Worm (Caenorhabditis elegans) whole organism, late embryonic: ENCODE measurements around the gene unc-47.

Experiments used
- C38D4.7 ChIP-seq: fragments of 200-800 bp; sonication (Bioruptor generic); optimal IDR thresholded peaks from 2 replicates; lab custom pipeline; 2018; ENCODE audit warnings: mild to moderate bottlenecking, missing genetic modification characterization, moderate library complexity, missing compliant biosample characterization
- F13H6.1 ChIP-seq: sonication (generic microtip); optimal IDR thresholded peaks from 2 replicates; lab custom pipeline; 2016; ENCODE audit warnings: missing genetic modification characterization, missing compliant biosample characterization
- K09A11.1 ChIP-seq: sonication (generic microtip); optimal IDR thresholded peaks from 2 replicates; lab custom pipeline; 2017; ENCODE audit warnings: antibody characterized with exemption, mild to moderate bottlenecking, missing genetic modification characterization, missing compliant biosample characterization; ENCODE audit not compliant: insufficient read depth
- T23F11.4 ChIP-seq: fragments of 200-800 bp; sonication (Bioruptor generic); optimal IDR thresholded peaks from 2 replicates; lab custom pipeline; 2018; ENCODE audit warnings: mild to moderate bottlenecking, missing genetic modification characterization, missing compliant biosample characterization
- Y22D7AL.16 ChIP-seq: sonication (generic microtip); optimal IDR thresholded peaks from 2 replicates; lab custom pipeline; 2016; ENCODE audit warnings: missing genetic modification characterization, missing compliant biosample characterization
- ama-1 ChIP-seq: fragments of 150-350 bp; optimal IDR thresholded peaks from 2 replicates; lab custom pipeline; 2014
- ceh-18 ChIP-seq: sonication (generic microtip); optimal IDR thresholded peaks from 2 replicates; lab custom pipeline; 2016; ENCODE audit warnings: missing genetic modification characterization, missing compliant biosample characterization
- ceh-30 ChIP-seq: fragments of 150-350 bp; optimal IDR thresholded peaks from 2 replicates; lab custom pipeline; 2014; ENCODE audit warnings: missing biosample characterization, missing genetic modification characterization
- ceh-31 ChIP-seq: sonication (generic microtip); optimal IDR thresholded peaks from 2 replicates; lab custom pipeline; 2016; ENCODE audit warnings: missing genetic modification characterization, missing compliant biosample characterization
- ceh-34 ChIP-seq: sonication (generic microtip); optimal IDR thresholded peaks from 2 replicates; lab custom pipeline; 2016; ENCODE audit warnings: mild to moderate bottlenecking, missing genetic modification characterization, missing compliant biosample characterization
- ceh-6 ChIP-seq: fragments of 200-800 bp; sonication (Bioruptor generic); optimal IDR thresholded peaks from 2 replicates; lab custom pipeline; 2018; ENCODE audit warnings: mild to moderate bottlenecking, missing genetic modification characterization, missing compliant biosample characterization
- che-1 ChIP-seq: sonication (generic microtip); optimal IDR thresholded peaks from 2 replicates; lab custom pipeline; 2016; ENCODE audit warnings: mild to moderate bottlenecking, missing genetic modification characterization, missing compliant biosample characterization
- dmd-4 ChIP-seq: sonication (generic microtip); optimal IDR thresholded peaks from 2 replicates; lab custom pipeline; 2016; ENCODE audit warnings: borderline replicate concordance, missing genetic modification characterization, missing compliant biosample characterization
- elt-2 ChIP-seq: sonication (generic microtip); optimal IDR thresholded peaks from 2 replicates; lab custom pipeline; 2016; ENCODE audit warnings: missing genetic modification reagents, missing genetic modification characterization, missing compliant biosample characterization
- elt-4 ChIP-seq: sonication (generic microtip); optimal IDR thresholded peaks from 2 replicates; lab custom pipeline; 2016; ENCODE audit warnings: missing genetic modification characterization, missing compliant biosample characterization
- ets-4 ChIP-seq: sonication (generic microtip); optimal IDR thresholded peaks from 2 replicates; lab custom pipeline; 2016; ENCODE audit warnings: missing genetic modification characterization, missing compliant biosample characterization
- eyg-1 ChIP-seq: sonication (generic microtip); optimal IDR thresholded peaks from 2 replicates; lab custom pipeline; 2016; ENCODE audit warnings: missing genotype, missing genetic modification characterization, missing compliant biosample characterization
- fkh-10 ChIP-seq: fragments of 150-350 bp; optimal IDR thresholded peaks from 2 replicates; lab custom pipeline; 2014; ENCODE audit warnings: missing biosample characterization, missing genetic modification reagents, missing genetic modification characterization
- fkh-6 ChIP-seq: sonication (generic microtip); optimal IDR thresholded peaks from 2 replicates; lab custom pipeline; 2016; ENCODE audit warnings: missing genetic modification characterization, missing compliant biosample characterization
- hlh-6 ChIP-seq: sonication (generic microtip); optimal IDR thresholded peaks from 2 replicates; lab custom pipeline; 2016; ENCODE audit warnings: missing genotype, missing genetic modification characterization, missing compliant biosample characterization
- lim-6 ChIP-seq: sonication (generic microtip); optimal IDR thresholded peaks from 2 replicates; lab custom pipeline; 2016; ENCODE audit warnings: missing genetic modification characterization, missing compliant biosample characterization
- madf-2 ChIP-seq: sonication (generic microtip); optimal IDR thresholded peaks from 2 replicates; lab custom pipeline; 2017; ENCODE audit warnings: missing genetic modification characterization, missing compliant biosample characterization
- nfya-1 ChIP-seq: sonication (generic microtip); optimal IDR thresholded peaks from 2 replicates; lab custom pipeline; 2017; ENCODE audit warnings: missing genetic modification characterization, mild to moderate bottlenecking, missing compliant biosample characterization, antibody characterized with exemption, moderate library complexity
- nhr-11 ChIP-seq: fragments of 150-350 bp; optimal IDR thresholded peaks from 2 replicates; lab custom pipeline; 2014; ENCODE audit warnings: missing biosample characterization, missing genetic modification characterization
- npax-4 ChIP-seq: sonication (generic microtip); optimal IDR thresholded peaks from 2 replicates; lab custom pipeline; 2016; ENCODE audit warnings: missing genetic modification characterization, missing compliant biosample characterization
- odd-2 ChIP-seq: sonication (generic microtip); optimal IDR thresholded peaks from 2 replicates; lab custom pipeline; 2017; ENCODE audit warnings: antibody characterized with exemption, mild to moderate bottlenecking, missing genetic modification characterization, missing compliant biosample characterization
- pha-2 ChIP-seq: sonication (generic microtip); optimal IDR thresholded peaks from 2 replicates; lab custom pipeline; 2017; ENCODE audit warnings: mild to moderate bottlenecking, missing genetic modification characterization, missing compliant biosample characterization
- pqm-1 ChIP-seq: sonication (generic microtip); optimal IDR thresholded peaks from 2 replicates; lab custom pipeline; 2016; ENCODE audit warnings: missing genetic modification characterization, missing compliant biosample characterization
- pros-1 ChIP-seq: fragments of 150-350 bp; optimal IDR thresholded peaks from 2 replicates; lab custom pipeline; 2014; ENCODE audit warnings: missing biosample characterization, missing genetic modification reagents, missing genetic modification characterization
- sox-2 ChIP-seq: fragments of 200-800 bp; sonication (Bioruptor generic); IDR thresholded peaks from 2 replicates; pipeline ENCODE4 v1.3.6; 2022; ENCODE audit warnings: missing genetic modification reagents, missing genetic modification characterization, missing compliant biosample characterization
- sox-4 ChIP-seq: sonication (generic microtip); optimal IDR thresholded peaks from 2 replicates; lab custom pipeline; 2017; ENCODE audit warnings: mild to moderate bottlenecking, missing genetic modification characterization, inconsistent platforms, missing compliant biosample characterization
- tbx-7 ChIP-seq: sonication (generic microtip); optimal IDR thresholded peaks from 2 replicates; lab custom pipeline; 2016; ENCODE audit warnings: missing genotype, missing genetic modification characterization, missing compliant biosample characterization
- unc-3 ChIP-seq, 2 experiments: fragments of 200-800 bp in 1 of 2; sonication (Bioruptor generic) in 1 of 2; sonication (generic microtip) in 1 of 2; conservative IDR thresholded peaks in 1 of 2; optimal IDR thresholded peaks in 1 of 2; 2 replicates each; pipeline versions ENCODE4 v1.3.6 to Lab custom; 2016 to 2022; ENCODE audit warnings: missing compliant biosample characterization in 2 of 2, missing genetic modification characterization in 2 of 2, missing genetic modification reagents in 1 of 2
- unc-42 ChIP-seq: sonication (generic microtip); optimal IDR thresholded peaks from 2 replicates; lab custom pipeline; 2016; ENCODE audit warnings: missing genotype, missing genetic modification characterization, missing compliant biosample characterization
- ztf-16 ChIP-seq: sonication (generic microtip); optimal IDR thresholded peaks from 2 replicates; lab custom pipeline; 2017; ENCODE audit warnings: missing genetic modification characterization, missing compliant biosample characterization

unc-47 gene

DNA sequence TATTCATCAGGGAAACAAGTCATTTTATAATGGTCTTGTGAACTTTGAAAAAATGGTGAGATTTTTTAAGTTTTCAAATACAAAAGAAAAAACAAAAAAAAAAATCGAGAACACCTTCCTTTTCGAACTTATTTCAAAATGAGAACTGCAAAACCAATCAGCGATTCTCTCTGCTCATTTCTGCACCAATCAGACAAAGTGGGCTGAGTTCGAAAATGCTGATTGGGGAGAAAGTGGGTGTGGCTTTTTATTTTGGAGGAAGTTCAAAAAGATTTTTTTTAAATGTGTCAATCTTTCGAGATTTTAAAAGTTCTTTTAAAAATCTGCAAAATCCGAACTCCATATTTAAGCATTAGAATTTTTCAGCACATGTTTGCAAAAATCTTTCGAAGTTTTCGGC lies 8.5 kb upstream of the unc-47 start:
- TF ChIP-seq ets-4 (tag; lab: Kevin White, UChicago) (no peak), che-1 (no peak), sox-4 (tag; lab: Kevin White, UChicago) (no peak), odd-2 (tag; lab: Kevin White, UChicago) (no peak), elt-2 (no peak), nfya-1 (peak; percentile 48)

DNA sequence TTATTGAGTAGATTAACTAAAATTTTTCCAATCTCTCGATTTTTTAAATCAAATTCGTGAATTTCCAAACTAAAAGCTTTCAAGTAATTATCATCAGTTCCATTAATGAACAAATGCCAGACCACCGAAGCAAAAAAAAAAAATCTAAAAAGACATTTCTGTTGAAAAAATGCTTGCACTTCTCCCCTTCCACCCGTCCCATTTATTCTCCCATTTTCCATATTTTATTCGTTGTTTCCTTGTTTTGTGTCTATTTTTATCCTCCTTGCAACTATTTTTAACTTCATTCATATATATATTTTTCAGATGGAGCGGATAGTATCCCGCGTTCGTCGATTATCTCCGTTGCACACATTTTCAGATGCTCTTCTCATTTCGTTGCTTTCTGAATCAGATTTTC lies 2.9 kb upstream of the unc-47 start, which contains the start of gene epac-1:
Gene epac-1, plus strand, starts transcription at position 301 of the 400 bp plus-strand sequence.
- no peak for TF ChIP-seq madf-2 (tag; lab: Kevin White, UChicago)
- TF ChIP-seq ceh-34 (tag; lab: Kevin White, UChicago): no peak
- TF ChIP-seq pros-1: no peak
- no peak for TF ChIP-seq npax-4 (tag; lab: Kevin White, UChicago)
- TF ChIP-seq K09A11.1 (tag; lab: Kevin White, UChicago): no peak
- TF ChIP-seq eyg-1: no peak
- TF ChIP-seq ama-1 (lab: Kevin White, UChicago): no peak
- no peak for TF ChIP-seq ets-4 (tag; lab: Kevin White, UChicago)
- no peak for TF ChIP-seq nfya-1
- TF ChIP-seq sox-2 (GFP tag; lab: Robert Waterston, UW): no peak
- TF ChIP-seq elt-4 (tag; lab: Kevin White, UChicago): no peak
- no peak for TF ChIP-seq nhr-11
- no peak for TF ChIP-seq tbx-7 (tag; lab: Kevin White, UChicago)
- TF ChIP-seq dmd-4 (tag; lab: Kevin White, UChicago): no peak
- TF ChIP-seq fkh-10: no peak

ce11 chrIII:10187840-10188239 lies 1.8 kb upstream of the unc-47 start:
- TF ChIP-seq unc-42 (peak; percentile 68), ztf-16 (tag; lab: Kevin White, UChicago) (no peak), Y22D7AL.16 (tag; lab: Kevin White, UChicago) (no peak), ceh-18 (tag; lab: Kevin White, UChicago) (no peak)

ce11 chrIII:10181868-10182267 lies 4.2 kb downstream of the unc-47 start:
- TF ChIP-seq ceh-6 (GFP tag; lab: Kevin White, UChicago) (no peak), npax-4 (tag; lab: Kevin White, UChicago) (no peak), Y22D7AL.16 (tag; lab: Kevin White, UChicago) (no peak), lim-6 (no peak)

- TF ChIP-seq F13H6.1 (tag; lab: Kevin White, UChicago) (no peak), C38D4.7 (GFP tag; lab: Kevin White, UChicago) (no peak), fkh-10 (no peak), T23F11.4 (GFP tag; lab: Kevin White, UChicago) (no peak), sox-2 (GFP tag; lab: Robert Waterston, UW) (no peak), ceh-30 (tag; lab: Kevin White, UChicago) (no peak), npax-4 (tag; lab: Kevin White, UChicago) (no peak), ceh-6 (GFP tag; lab: Kevin White, UChicago) (no peak), hlh-6 (no peak), ceh-31 (tag; lab: Kevin White, UChicago) (no peak), pha-2 (tag; lab: Kevin White, UChicago) (no peak), fkh-6 (no peak)
Observed at ce11 chrIII:10179444-10179843, 6.6 kb downstream of the unc-47 start.

DNA sequence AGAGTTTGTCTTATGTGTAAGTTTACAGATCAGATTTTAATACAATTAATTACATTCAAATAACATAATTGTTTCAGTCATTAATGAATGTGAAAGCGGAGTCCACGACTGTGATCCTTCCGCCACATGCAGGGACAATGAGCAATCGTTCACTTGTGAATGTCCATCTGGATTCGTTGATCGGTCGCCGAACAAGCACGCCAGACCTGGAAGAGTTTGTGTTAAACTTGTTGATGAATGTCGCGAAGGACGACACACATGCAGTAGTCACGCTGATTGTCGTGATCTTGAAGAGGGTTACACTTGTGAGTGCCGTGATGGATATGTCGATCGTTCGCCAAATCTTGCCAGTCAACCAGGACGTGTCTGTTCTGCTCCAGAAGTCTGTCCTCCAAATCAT lies 7.5 kb downstream of the unc-47 start:
- TF ChIP-seq unc-3 (GFP tag; conservative IDR thresholded peaks at IDR 0.05; lab: Robert Waterston, UW) (no peak), unc-3 (tag; optimal IDR thresholded peaks at IDR 0.05; lab: Kevin White, UChicago) (no peak), pqm-1 (tag; lab: Kevin White, UChicago) (no peak), ets-4 (tag; lab: Kevin White, UChicago) (no peak), eyg-1 (no peak)
